Fruit fly (Drosophila melanogaster) S2 (cell line): Measurements from ENCODE around the gene EMC5.

Experiments used
- CG8478 ChIP-seq: fragments of >200 bp; optimal IDR thresholded peaks from 2 replicates; lab custom pipeline; 2018
- CTCF ChIP-seq, 2 experiments: fragments of >200 bp; optimal IDR thresholded peaks; 2 replicates each; lab custom pipeline; 2018

DNA sequence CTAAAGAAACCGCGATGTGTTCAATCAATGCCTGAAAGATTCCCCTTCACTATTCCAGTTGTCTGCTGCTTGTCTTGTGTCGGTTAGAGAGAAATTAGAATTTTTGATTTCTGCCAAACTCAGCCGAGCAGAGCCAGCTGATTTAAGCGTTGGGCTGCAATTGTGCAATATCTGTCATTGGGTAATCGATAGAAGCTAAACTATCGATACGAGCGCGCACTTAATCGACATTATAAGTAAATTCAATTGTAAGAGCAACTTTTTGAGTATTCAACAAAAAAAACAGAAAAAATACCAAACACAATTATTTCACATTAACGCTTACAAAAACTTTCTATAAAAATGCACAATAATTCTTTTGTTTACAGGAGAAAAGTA is 43.7 kb upstream of the EMC5 start, which contains the start of gene ssp3:
- TF ChIP-seq CTCF (optimal IDR thresholded peaks at IDR 0.05; lab: Kevin White, UChicago) (no peak), CG8478 (lab: Kevin White, UChicago) (no peak)
